Fruit fly (Drosophila melanogaster) whole organism, embryonic: ENCODE data around the gene synr.

Experiments
- CG10209 ChIP-seq: fragments of 200-800 bp; sonication (Bioruptor generic); optimal IDR thresholded peaks from 3 replicates; lab custom pipeline; 2017; ENCODE audit warnings: missing biosample characterization, mild to moderate bottlenecking, missing genetic modification characterization, missing genetic modification reagents
- CG10274 ChIP-seq: fragments of 200-800 bp; sonication (Bioruptor generic); optimal IDR thresholded peaks from 3 replicates; lab custom pipeline; 2017; ENCODE audit warnings: missing biosample characterization, mild to moderate bottlenecking, missing genetic modification characterization
- D19B ChIP-seq: fragments of 200-800 bp; sonication (Bioruptor generic); optimal IDR thresholded peaks from 2 replicates; lab custom pipeline; 2017; ENCODE audit warnings: missing biosample characterization, mild to moderate bottlenecking, missing genetic modification characterization
- Dbx ChIP-seq: fragments of 200-800 bp; sonication (Bioruptor generic); IDR thresholded peaks from 3 replicates; pipeline ENCODE4 v1.3.6; 2022; ENCODE audit warnings: missing biosample characterization, missing genetic modification characterization
- Trl ChIP-seq, 3 experiments: fragments of >200 bp in 2 of 3; fragments of 200-800 bp in 1 of 3; sonication (Bioruptor generic) in 1 of 3; optimal IDR thresholded peaks; 2 replicates in 1 of 3; 3 replicates in 2 of 3; lab custom pipeline; 2016 to 2017; ENCODE audit warnings: missing biosample characterization in 1 of 3, missing genetic modification characterization in 1 of 3
- aop ChIP-seq: fragments of 200-800 bp; sonication (Bioruptor generic); IDR thresholded peaks from 2 replicates; pipeline ENCODE4 v1.3.6; 2022; ENCODE audit warnings: missing biosample characterization, missing genetic modification characterization
- bsh ChIP-seq, 2 experiments: fragments of 200-800 bp; sonication (Bioruptor generic); optimal IDR thresholded peaks; 2 replicates each; lab custom pipeline; 2017 to 2018; ENCODE audit warnings: mild to moderate bottlenecking in 2 of 2, missing biosample characterization in 2 of 2, missing genetic modification characterization in 2 of 2, moderate library complexity in 1 of 2
- hbn ChIP-seq: fragments of 200-800 bp; sonication (Bioruptor generic); IDR thresholded peaks from 2 replicates; pipeline ENCODE4 v1.3.6; 2022; ENCODE audit warnings: missing biosample characterization, missing genetic modification characterization; ENCODE audit not compliant: partially characterized antibody
- lov ChIP-seq, 2 experiments: fragments of 200-800 bp in 1 of 2; fragments of >200 bp in 1 of 2; sonication (Bioruptor generic) in 1 of 2; IDR thresholded peaks in 1 of 2; optimal IDR thresholded peaks in 1 of 2; 2 replicates in 1 of 2; 3 replicates in 1 of 2; pipeline versions ENCODE4 v1.3.6 to Lab custom; 2017 to 2022; ENCODE audit warnings: missing biosample characterization in 1 of 2, missing genetic modification characterization in 1 of 2
- trem ChIP-seq: fragments of 200-800 bp; optimal IDR thresholded peaks from 3 replicates; lab custom pipeline; 2019; ENCODE audit warnings: missing biosample characterization, mild to moderate bottlenecking, missing genetic modification characterization, moderate library complexity

- TF ChIP-seq bsh (GFP tag; optimal IDR thresholded peaks at IDR 0.05; lab: Kevin White, UChicago) (peak in 1 of 2 experiments; percentile 24), CG10209 (GFP tag; lab: Kevin White, UChicago) (peak; percentile 19), trem (tag; lab: Kevin White, UChicago) (no peak), CG10274 (GFP tag; lab: Kevin White, UChicago) (no peak), Dbx (GFP tag; lab: Robert Waterston, UW) (no peak), lov (optimal IDR thresholded peaks at IDR 0.05; lab: Kevin White, UChicago) (no peak), lov (GFP tag; IDR thresholded peaks at IDR 0.05; lab: Robert Waterston, UW) (no peak), aop (no peak), hbn (GFP tag; lab: Robert Waterston, UW) (no peak), D19B (GFP tag; lab: Kevin White, UChicago) (no peak), Trl (optimal IDR thresholded peaks at IDR 0.05; lab: Kevin White, UChicago) (no peak), Trl (GFP tag; optimal IDR thresholded peaks at IDR 0.05; lab: Kevin White, UChicago) (no peak)
Observed at dm6 chr2L:4915715-4916153, 26.8 kb upstream of the synr start.
